Worm (Caenorhabditis elegans) whole organism, L1 larva: ENCODE results near the gene hcp-1.
A peak's percentile ranks its signal among the peaks of the same experiment; 100 is the strongest.

Source experiments
- C16A3.4 ChIP-seq: fragments of 150-350 bp; optimal IDR thresholded peaks from 2 replicates; lab custom pipeline; 2014; ENCODE audit warnings: missing biosample characterization, missing genetic modification characterization
- C34B4.2 ChIP-seq: sonication (generic microtip); optimal IDR thresholded peaks from 2 replicates; lab custom pipeline; 2017; ENCODE audit warnings: mild to moderate bottlenecking, missing genetic modification characterization, missing compliant biosample characterization
- F16B12.6 ChIP-seq: fragments of 150-350 bp; optimal IDR thresholded peaks from 2 replicates; lab custom pipeline; 2014; ENCODE audit warnings: missing biosample characterization, missing genetic modification characterization
- Y116A8C.19 ChIP-seq: sonication (generic microtip); optimal IDR thresholded peaks from 2 replicates; lab custom pipeline; 2016; ENCODE audit warnings: missing compliant biosample characterization, missing genetic modification characterization, borderline replicate concordance
- aha-1 ChIP-seq: fragments of 150-350 bp; optimal IDR thresholded peaks from 2 replicates; lab custom pipeline; 2014; ENCODE audit warnings: missing biosample characterization, missing genetic modification characterization
- alr-1 ChIP-seq: fragments of 200-800 bp; sonication (Bioruptor generic); optimal IDR thresholded peaks from 2 replicates; lab custom pipeline; 2018; ENCODE audit warnings: borderline replicate concordance, mild to moderate bottlenecking, missing genetic modification characterization, missing compliant biosample characterization
- ceh-8 ChIP-seq: fragments of 200-800 bp; sonication (Bioruptor generic); optimal IDR thresholded peaks from 2 replicates; lab custom pipeline; 2018; ENCODE audit warnings: mild to moderate bottlenecking, missing genetic modification characterization, moderate library complexity, missing compliant biosample characterization
- ceh-82 ChIP-seq, 3 experiments: fragments of 150-350 bp in 1 of 3; sonication (generic microtip) in 2 of 3; optimal IDR thresholded peaks; 2 replicates each; lab custom pipeline; 2014 to 2017; ENCODE audit warnings: missing biosample characterization in 3 of 3, missing genetic modification characterization in 3 of 3
- ceh-90 ChIP-seq: sonication (generic microtip); optimal IDR thresholded peaks from 2 replicates; lab custom pipeline; 2016; ENCODE audit warnings: missing genetic modification characterization, missing compliant biosample characterization
- ces-1 ChIP-seq: fragments of 150-350 bp; optimal IDR thresholded peaks from 2 replicates; lab custom pipeline; 2014; ENCODE audit warnings: missing biosample characterization, missing genetic modification reagents, missing genetic modification characterization
- efl-1 ChIP-seq, 4 experiments: fragments of 150-350 bp; optimal IDR thresholded peaks in 3 of 4; peaks in 1 of 4; 1 replicate in 1 of 4; 2 replicates in 3 of 4; lab custom pipeline; 2014; ENCODE audit warnings: missing biosample characterization in 2 of 4, missing genetic modification characterization in 2 of 4, missing genetic modification reagents in 2 of 4
- egl-13 ChIP-seq: sonication (generic microtip); optimal IDR thresholded peaks from 2 replicates; lab custom pipeline; 2016; ENCODE audit warnings: missing genotype, missing genetic modification reagents, missing genetic modification characterization, missing compliant biosample characterization
- elt-2 ChIP-seq: sonication (generic microtip); optimal IDR thresholded peaks from 2 replicates; lab custom pipeline; 2016; ENCODE audit warnings: missing genetic modification characterization, mild to moderate bottlenecking, inconsistent platforms, missing compliant biosample characterization, missing genetic modification reagents
- elt-3 ChIP-seq, 6 experiments: fragments of 150-350 bp in 1 of 6; sonication (generic microtip); optimal IDR thresholded peaks; 2 replicates each; lab custom pipeline; 2017 to 2018; ENCODE audit warnings: missing biosample characterization in 6 of 6, missing genetic modification characterization in 6 of 6, inconsistent platforms in 1 of 6
- fkh-10 ChIP-seq: sonication (generic microtip); optimal IDR thresholded peaks from 2 replicates; lab custom pipeline; 2017; ENCODE audit warnings: missing biosample characterization, missing genetic modification reagents, missing genetic modification characterization
- fkh-4 ChIP-seq: sonication (generic microtip); optimal IDR thresholded peaks from 2 replicates; lab custom pipeline; 2016; ENCODE audit warnings: missing compliant biosample characterization, missing genetic modification characterization, borderline replicate concordance
- fkh-8 ChIP-seq: sonication (generic microtip); optimal IDR thresholded peaks from 2 replicates; lab custom pipeline; 2016; ENCODE audit warnings: mild to moderate bottlenecking, missing genetic modification characterization, missing compliant biosample characterization
- fos-1 ChIP-seq: fragments of 150-350 bp; optimal IDR thresholded peaks from 2 replicates; lab custom pipeline; 2014; ENCODE audit warnings: missing biosample characterization, missing genetic modification characterization
- grh-1 ChIP-seq: fragments of 200-800 bp; sonication (Bioruptor generic); IDR thresholded peaks from 2 replicates; pipeline ENCODE4 v1.3.6; 2022; ENCODE audit warnings: missing genetic modification reagents, missing genetic modification characterization, missing compliant biosample characterization
- hlh-17 ChIP-seq: fragments of 200-800 bp; sonication (Bioruptor generic); optimal IDR thresholded peaks from 2 replicates; lab custom pipeline; 2018; ENCODE audit warnings: missing genetic modification characterization, mild to moderate bottlenecking, missing compliant biosample characterization, moderate library complexity, borderline replicate concordance
- hlh-4 ChIP-seq: sonication (generic microtip); optimal IDR thresholded peaks from 2 replicates; lab custom pipeline; 2016; ENCODE audit warnings: mild to moderate bottlenecking, missing genetic modification characterization, missing compliant biosample characterization
- lin-15B ChIP-seq: fragments of 150-350 bp; sonication (generic microtip); optimal IDR thresholded peaks from 3 replicates; lab custom pipeline; 2014; ENCODE audit warnings: missing biosample characterization, missing genetic modification characterization
- mab-9 ChIP-seq: fragments of 200-800 bp; sonication (Bioruptor generic); IDR thresholded peaks from 2 replicates; pipeline ENCODE4 v1.3.6; 2022; ENCODE audit warnings: missing genetic modification reagents, missing genetic modification characterization, missing compliant biosample characterization
- mdl-1 ChIP-seq, 2 experiments: fragments of 150-350 bp; optimal IDR thresholded peaks; 2 replicates each; lab custom pipeline; 2014 to 2017; ENCODE audit warnings: missing biosample characterization in 2 of 2, missing genetic modification characterization in 2 of 2, inconsistent platforms in 1 of 2
- nhr-12 ChIP-seq: sonication (generic microtip); optimal IDR thresholded peaks from 2 replicates; lab custom pipeline; 2017; ENCODE audit warnings: missing biosample characterization, missing genetic modification characterization
- nhr-20 ChIP-seq: sonication (generic microtip); optimal IDR thresholded peaks from 2 replicates; lab custom pipeline; 2016; ENCODE audit warnings: mild to moderate bottlenecking, missing genetic modification characterization, missing compliant biosample characterization
- nhr-237 ChIP-seq: fragments of 150-350 bp; optimal IDR thresholded peaks from 2 replicates; lab custom pipeline; 2014; ENCODE audit warnings: missing biosample characterization, missing genetic modification characterization
- nhr-28 ChIP-seq: fragments of 150-350 bp; optimal IDR thresholded peaks from 2 replicates; lab custom pipeline; 2014; ENCODE audit warnings: missing biosample characterization, missing genetic modification characterization
- nhr-76 ChIP-seq: sonication (generic microtip); optimal IDR thresholded peaks from 2 replicates; lab custom pipeline; 2017; ENCODE audit warnings: missing biosample characterization, missing genetic modification characterization
- nhr-77 ChIP-seq: fragments of 150-350 bp; optimal IDR thresholded peaks from 2 replicates; lab custom pipeline; 2014; ENCODE audit warnings: missing biosample characterization, missing genetic modification characterization
- nhr-84 ChIP-seq: sonication (generic microtip); optimal IDR thresholded peaks from 2 replicates; lab custom pipeline; 2017; ENCODE audit warnings: missing biosample characterization, missing genetic modification characterization
- nhr-90 ChIP-seq: sonication (generic microtip); optimal IDR thresholded peaks from 2 replicates; lab custom pipeline; 2016; ENCODE audit warnings: mild to moderate bottlenecking, missing genetic modification characterization, missing compliant biosample characterization; ENCODE audit not compliant: poor library complexity
- pag-3 ChIP-seq: sonication (generic microtip); optimal IDR thresholded peaks from 2 replicates; lab custom pipeline; 2017; ENCODE audit warnings: missing genetic modification characterization, mild to moderate bottlenecking, missing compliant biosample characterization, antibody characterized with exemption, borderline replicate concordance; ENCODE audit not compliant: insufficient read depth
- pax-3 ChIP-seq: fragments of 200-800 bp; sonication (Bioruptor generic); optimal IDR thresholded peaks from 2 replicates; lab custom pipeline; 2018; ENCODE audit warnings: mild to moderate bottlenecking, missing genetic modification characterization, moderate library complexity, missing compliant biosample characterization
- pqm-1 ChIP-seq: sonication (generic microtip); optimal IDR thresholded peaks from 3 replicates; lab custom pipeline; 2017; ENCODE audit warnings: missing biosample characterization, missing genetic modification characterization
- snpc-4 ChIP-seq: fragments of 150-350 bp; optimal IDR thresholded peaks from 2 replicates; lab custom pipeline; 2014; ENCODE audit warnings: missing biosample characterization, missing genetic modification characterization
- snu-23 ChIP-seq: sonication (generic microtip); optimal IDR thresholded peaks from 2 replicates; lab custom pipeline; 2016; ENCODE audit warnings: missing genetic modification characterization, missing compliant biosample characterization
- sox-4 ChIP-seq: sonication (generic microtip); optimal IDR thresholded peaks from 2 replicates; lab custom pipeline; 2016; ENCODE audit warnings: missing genetic modification characterization, missing compliant biosample characterization
- sup-37 ChIP-seq: fragments of 200-800 bp; sonication (Bioruptor generic); optimal IDR thresholded peaks from 2 replicates; lab custom pipeline; 2018; ENCODE audit warnings: mild to moderate bottlenecking, missing genetic modification characterization, missing compliant biosample characterization
- swsn-7 ChIP-seq: sonication (generic microtip); optimal IDR thresholded peaks from 2 replicates; lab custom pipeline; 2016; ENCODE audit warnings: missing genetic modification characterization, missing compliant biosample characterization
- tlp-1 ChIP-seq: fragments of 150-350 bp; optimal IDR thresholded peaks from 2 replicates; lab custom pipeline; 2014; ENCODE audit warnings: missing biosample characterization, missing genetic modification characterization
- unc-30 ChIP-seq: sonication (generic microtip); optimal IDR thresholded peaks from 2 replicates; lab custom pipeline; 2017; ENCODE audit warnings: missing biosample characterization, missing genetic modification characterization
- unc-86 ChIP-seq: sonication (generic microtip); optimal IDR thresholded peaks from 2 replicates; lab custom pipeline; 2016; ENCODE audit warnings: missing genetic modification characterization, missing compliant biosample characterization
- vab-15 ChIP-seq: sonication (generic microtip); optimal IDR thresholded peaks from 2 replicates; lab custom pipeline; 2017; ENCODE audit warnings: missing genotype, mild to moderate bottlenecking, missing genetic modification characterization, missing compliant biosample characterization
- xbp-1 ChIP-seq: sonication (generic microtip); optimal IDR thresholded peaks from 2 replicates; lab custom pipeline; 2016; ENCODE audit warnings: missing genetic modification characterization, missing compliant biosample characterization
- zag-1 ChIP-seq: fragments of 150-350 bp; optimal IDR thresholded peaks from 2 replicates; lab custom pipeline; 2014; ENCODE audit warnings: missing biosample characterization, missing genetic modification characterization

The hcp-1 gene

DNA sequence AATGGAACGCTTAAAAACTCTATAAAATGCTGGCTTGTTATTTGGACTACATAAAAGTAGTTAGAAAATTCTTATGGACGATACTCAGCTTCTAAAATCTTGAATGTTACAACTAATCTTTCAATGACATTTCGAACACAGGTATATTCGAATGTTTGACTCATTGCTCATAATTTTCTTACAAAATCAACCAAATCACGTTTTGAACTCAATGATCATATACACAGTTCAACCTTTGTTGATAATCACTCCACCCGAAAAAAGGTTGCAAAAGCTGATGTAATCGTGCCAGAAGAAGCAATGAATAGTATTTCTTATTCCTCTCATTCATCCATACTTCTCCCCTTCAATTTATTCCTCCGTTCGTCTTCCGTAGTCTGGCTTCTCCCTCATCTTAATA is 44.8 kb upstream of the hcp-1 start, which contains the start of gene K04A8.20:
K04A8.20 (plus strand) TSS at position 301 of the 400 bp plus-strand sequence.
- no peak for TF ChIP-seq elt-2 (tag; lab: Kevin White, UChicago)
- no peak for TF ChIP-seq efl-1 (optimal IDR thresholded peaks at IDR 0.05; lab: Kevin White, UChicago)
- TF ChIP-seq efl-1 (GFP tag; optimal IDR thresholded peaks at IDR 0.05 in 1 of 2; lab: Kevin White, UChicago), result peak in 1 of 2 experiments; percentile 83

DNA sequence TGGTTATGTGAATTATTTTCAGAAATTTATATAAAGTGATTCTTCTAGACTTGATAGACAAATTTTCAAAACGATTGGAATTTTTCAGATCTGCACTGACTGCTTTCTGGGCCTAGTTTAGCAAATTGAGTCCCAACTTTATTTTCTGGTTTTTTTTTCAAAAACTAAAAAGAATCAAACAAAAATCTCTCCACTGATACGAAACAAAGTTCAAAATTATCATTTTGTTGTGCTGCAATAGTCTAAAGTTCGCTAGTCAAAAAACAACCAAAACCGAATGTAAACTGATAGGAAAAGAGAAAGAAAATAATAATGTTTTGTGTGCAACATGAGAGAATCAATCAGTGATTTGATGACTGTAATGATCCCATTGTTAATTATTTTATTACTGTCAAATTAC is 44.1 kb upstream of the hcp-1 start, which contains the start of gene lipl-4:
lipl-4 (plus strand) TSS at position 301 of the 400 bp plus-strand sequence.
- TF ChIP-seq unc-30 (tag; lab: Kevin White, UChicago), result no peak
- no peak for TF ChIP-seq nhr-28 (tag; lab: Kevin White, UChicago)
- no peak for TF ChIP-seq unc-86 (tag; lab: Kevin White, UChicago)
- no peak for TF ChIP-seq egl-13 (tag; lab: Kevin White, UChicago)
- TF ChIP-seq hlh-4, result no peak
- no peak for TF ChIP-seq elt-3 (tag; optimal IDR thresholded peaks at IDR 0.05; lab: Kevin White, UChicago)
- TF ChIP-seq F16B12.6 (tag; lab: Kevin White, UChicago), result no peak
- TF ChIP-seq alr-1, result no peak
- TF ChIP-seq nhr-20 (tag; lab: Kevin White, UChicago), result no peak
- TF ChIP-seq mdl-1 (tag; optimal IDR thresholded peaks at IDR 0.05; lab: Kevin White, UChicago), result no peak
- no peak for TF ChIP-seq xbp-1 (tag; lab: Kevin White, UChicago)
- TF ChIP-seq pax-3 (tag; lab: Kevin White, UChicago), result no peak
- no peak for TF ChIP-seq fkh-10 (GFP tag; lab: Kevin White, UChicago)
- TF ChIP-seq Y116A8C.19 (tag; lab: Kevin White, UChicago), result no peak
- no peak for TF ChIP-seq swsn-7 (tag; lab: Kevin White, UChicago)
- TF ChIP-seq ceh-82 (tag; optimal IDR thresholded peaks at IDR 0.05; lab: Kevin White, UChicago), result no peak
- TF ChIP-seq pag-3 (tag; lab: Kevin White, UChicago), result no peak
- TF ChIP-seq C34B4.2 (tag; lab: Kevin White, UChicago), result no peak
- no peak for TF ChIP-seq nhr-77 (tag; lab: Kevin White, UChicago)
- no peak for TF ChIP-seq nhr-12 (tag; lab: Kevin White, UChicago)

DNA sequence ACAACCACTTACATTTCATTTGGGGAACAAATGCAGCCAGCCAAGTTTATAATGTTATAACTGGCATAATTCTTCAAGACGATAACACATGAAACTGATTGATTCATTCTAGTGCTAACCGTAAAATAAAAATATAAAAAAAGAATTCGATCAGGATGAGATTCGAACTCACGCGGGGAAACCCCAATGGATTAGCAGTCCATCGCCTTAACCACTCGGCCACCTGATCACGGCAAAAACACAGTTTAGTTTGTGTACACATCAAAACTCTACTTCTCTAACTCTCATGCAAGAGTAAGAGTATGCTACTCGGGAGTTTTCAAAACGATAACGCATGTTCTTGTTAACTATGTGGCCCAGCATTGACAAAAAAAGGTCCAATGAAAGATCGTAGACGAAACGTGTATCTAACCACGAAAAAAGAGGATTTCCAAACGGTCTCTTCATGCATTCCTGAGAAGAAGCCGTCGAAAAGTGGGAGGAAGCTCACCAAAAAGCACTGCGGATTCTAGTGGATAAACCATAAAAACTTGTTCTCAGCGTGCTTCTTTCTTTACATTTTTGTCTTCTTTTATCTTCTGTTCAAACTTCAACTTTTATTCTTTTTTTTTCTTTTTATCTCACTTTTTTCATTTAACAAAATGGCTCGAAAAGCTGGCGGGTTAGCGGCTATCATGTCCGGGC is 42.1 kb upstream of the hcp-1 start, which contains the start of gene twk-10:
twk-10 (plus strand) TSS at position 634 of the 684 bp plus-strand sequence.
- TF ChIP-seq C16A3.4 (tag; lab: Kevin White, UChicago) (peak; percentile 28), ceh-8 (GFP tag; lab: Kevin White, UChicago) (no peak), vab-15 (tag; lab: Kevin White, UChicago) (no peak), lin-15B (tag; lab: Kevin White, UChicago) (no peak), zag-1 (no peak), nhr-237 (no peak), mab-9 (GFP tag; lab: Robert Waterston, UW) (no peak), unc-30 (tag; lab: Kevin White, UChicago) (no peak), swsn-7 (tag; lab: Kevin White, UChicago) (peak; percentile 24), grh-1 (GFP tag; lab: Robert Waterston, UW) (no peak), hlh-17 (GFP tag; lab: Kevin White, UChicago) (no peak), Y116A8C.19 (tag; lab: Kevin White, UChicago) (no peak), nhr-84 (tag; lab: Kevin White, UChicago) (no peak), nhr-28 (tag; lab: Kevin White, UChicago) (no peak), fkh-8 (tag; lab: Kevin White, UChicago) (no peak), elt-3 (tag; optimal IDR thresholded peaks at IDR 0.05; lab: Kevin White, UChicago) (peak in 1 of 6 experiments; percentile 10), sox-4 (tag; lab: Kevin White, UChicago) (no peak), snu-23 (GFP tag; lab: Kevin White, UChicago) (peak; percentile 42), aha-1 (no peak), nhr-76 (tag; lab: Kevin White, UChicago) (no peak), pag-3 (tag; lab: Kevin White, UChicago) (no peak), tlp-1 (tag; lab: Kevin White, UChicago) (no peak), fkh-4 (tag; lab: Kevin White, UChicago) (no peak), hlh-4 (no peak), snpc-4 (tag; lab: Kevin White, UChicago) (no peak), sup-37 (GFP tag; lab: Kevin White, UChicago) (no peak), fos-1 (tag; lab: Kevin White, UChicago) (no peak), ceh-90 (no peak), nhr-90 (tag; lab: Kevin White, UChicago) (peak; percentile 42), pqm-1 (tag; lab: Kevin White, UChicago) (no peak), ces-1 (GFP tag; lab: Kevin White, UChicago) (no peak)
